Worm (Caenorhabditis elegans): Measurements from ENCODE around the gene C08G5.7.

Gene C08G5.7

ce11 chrII:769250-769649 is 4.1 kb upstream of the C08G5.7 start:
- TF ChIP-seq grh-1 (GFP tag; IDR thresholded peaks at IDR 0.05) (no peak), Y116A8C.19 (tag; optimal IDR thresholded peaks at IDR 0.05; ENCODE audit: borderline replicate concordance) (no peak), jun-1 (tag; optimal IDR thresholded peaks at IDR 0.05) (no peak)

ce11 chrII:764385-764784 is 734 bp downstream of the C08G5.7 start:
- TF ChIP-seq sptf-1 (tag; optimal IDR thresholded peaks at IDR 0.05) (no peak), pqm-1 (tag; optimal IDR thresholded peaks at IDR 0.05) (peak; percentile 40), lin-35 (GFP tag; optimal IDR thresholded peaks at IDR 0.05) (no peak), elt-2 (tag; optimal IDR thresholded peaks at IDR 0.05) (peak; percentile 61), snpc-4 (tag; optimal IDR thresholded peaks at IDR 0.05) (no peak)

- TF ChIP-seq unc-62 (GFP tag; optimal IDR thresholded peaks at IDR 0.05) (no peak), elt-2 (tag; optimal IDR thresholded peaks at IDR 0.05) (peak; percentile 39), egl-13 (tag; optimal IDR thresholded peaks at IDR 0.05) (peak; percentile 32), lin-14 (GFP tag; optimal IDR thresholded peaks at IDR 0.05) (peak; percentile 72), nhr-20 (tag; optimal IDR thresholded peaks at IDR 0.05) (peak; percentile 18), ceh-90 (tag; optimal IDR thresholded peaks at IDR 0.05) (no peak), lin-35 (GFP tag; optimal IDR thresholded peaks at IDR 0.05) (peak in 1 of 2 experiments; percentile 1), dsc-1 (tag; optimal IDR thresholded peaks at IDR 0.05) (peak; percentile 70), fos-1 (tag; optimal IDR thresholded peaks at IDR 0.05) (no peak), lsy-2 (tag; optimal IDR thresholded peaks at IDR 0.05) (peak in 1 of 2 experiments; percentile 33), ztf-11 (tag; optimal IDR thresholded peaks at IDR 0.05) (no peak), pax-3 (tag; optimal IDR thresholded peaks at IDR 0.05) (peak; percentile 7), ets-5 (GFP tag; IDR thresholded peaks at IDR 0.05) (no peak), nhr-11 (tag; optimal IDR thresholded peaks at IDR 0.05) (no peak), nhr-47 (tag; optimal IDR thresholded peaks at IDR 0.05) (peak; percentile 29), nhr-71 (tag; optimal IDR thresholded peaks at IDR 0.05) (peak; percentile 51), mdl-1 (tag; optimal IDR thresholded peaks at IDR 0.05) (no peak), tbx-2 (tag; optimal IDR thresholded peaks at IDR 0.05) (peak; percentile 26), snu-23 (GFP tag; optimal IDR thresholded peaks at IDR 0.05) (peak; percentile 12), nhr-237 (tag; optimal IDR thresholded peaks at IDR 0.05) (no peak), dpl-1 (GFP tag; optimal IDR thresholded peaks at IDR 0.05) (peak in 1 of 3 experiments; percentile 10), irx-1 (tag; optimal IDR thresholded peaks at IDR 0.05) (peak; percentile 57), nhr-90 (tag; optimal IDR thresholded peaks at IDR 0.05; ENCODE audit: poor library complexity) (no peak), C04F5.9 (tag; optimal IDR thresholded peaks at IDR 0.05) (no peak), alr-1 (tag; optimal IDR thresholded peaks at IDR 0.05; ENCODE audit: borderline replicate concordance) (no peak), swsn-7 (tag; optimal IDR thresholded peaks at IDR 0.05) (peak; percentile 10), fkh-8 (tag; optimal IDR thresholded peaks at IDR 0.05) (peak; percentile 24)
These were observed 2.2 kb downstream of the C08G5.7 start for ce11 chrII:762942-763341.

ce11 chrII:760276-760675 is 4.8 kb downstream of the C08G5.7 start:
- no peak for TF ChIP-seq nhr-237 (tag; optimal IDR thresholded peaks at IDR 0.05)
- no peak for TF ChIP-seq C16A3.4 (tag; optimal IDR thresholded peaks at IDR 0.05)
- no peak for TF ChIP-seq unc-98 (GFP tag; IDR thresholded peaks at IDR 0.05)
- TF ChIP-seq snu-23 (GFP tag; optimal IDR thresholded peaks at IDR 0.05), result no peak
- no peak for TF ChIP-seq ztf-11 (tag; optimal IDR thresholded peaks at IDR 0.05)
- TF ChIP-seq nhr-76 (tag; optimal IDR thresholded peaks at IDR 0.05), result no peak
- no peak for TF ChIP-seq ama-1 (optimal IDR thresholded peaks at IDR 0.05)
- TF ChIP-seq fkh-8 (tag; optimal IDR thresholded peaks at IDR 0.05), result no peak
- TF ChIP-seq fkh-4 (tag; optimal IDR thresholded peaks at IDR 0.05; ENCODE audit: borderline replicate concordance), result no peak
- no peak for TF ChIP-seq aha-1 (tag; optimal IDR thresholded peaks at IDR 0.05)
- no peak for TF ChIP-seq swsn-7 (tag; optimal IDR thresholded peaks at IDR 0.05)
- no peak for TF ChIP-seq Y116A8C.19 (tag; optimal IDR thresholded peaks at IDR 0.05; ENCODE audit: borderline replicate concordance)
- no peak for TF ChIP-seq fkh-10 (GFP tag; optimal IDR thresholded peaks at IDR 0.05)
- no peak for TF ChIP-seq hpl-2 (GFP tag; optimal IDR thresholded peaks at IDR 0.05)
- no peak for TF ChIP-seq tbx-2 (tag; optimal IDR thresholded peaks at IDR 0.05)
- no peak for TF ChIP-seq unc-86 (tag; optimal IDR thresholded peaks at IDR 0.05)
- no peak for TF ChIP-seq lin-15B (tag; optimal IDR thresholded peaks at IDR 0.05)
- no peak for TF ChIP-seq unc-62 (GFP tag; optimal IDR thresholded peaks at IDR 0.05)
